Fruit fly (Drosophila melanogaster) whole organism: ENCODE measurements around the gene CG1637.

Experiments
- CG8478 ChIP-seq: fragments of >200 bp; optimal IDR thresholded peaks from 2 replicates; lab custom pipeline; 2018; ENCODE audit warnings: inconsistent platforms
- Dll ChIP-seq: fragments of >200 bp; optimal IDR thresholded peaks from 2 replicates; lab custom pipeline; 2017
- EcR ChIP-seq, 2 experiments: fragments of >200 bp; optimal IDR thresholded peaks; 2 replicates each; lab custom pipeline; 2017; ENCODE audit warnings: missing biosample characterization in 2 of 2, missing genetic modification characterization in 2 of 2, missing genetic modification reagents in 2 of 2
- psq ChIP-seq: fragments of >200 bp; optimal IDR thresholded peaks from 2 replicates; lab custom pipeline; 2017
- usp ChIP-seq: fragments of >200 bp; optimal IDR thresholded peaks from 2 replicates; lab custom pipeline; 2017; ENCODE audit warnings: missing biosample characterization, missing genetic modification characterization, mixed read lengths

DNA sequence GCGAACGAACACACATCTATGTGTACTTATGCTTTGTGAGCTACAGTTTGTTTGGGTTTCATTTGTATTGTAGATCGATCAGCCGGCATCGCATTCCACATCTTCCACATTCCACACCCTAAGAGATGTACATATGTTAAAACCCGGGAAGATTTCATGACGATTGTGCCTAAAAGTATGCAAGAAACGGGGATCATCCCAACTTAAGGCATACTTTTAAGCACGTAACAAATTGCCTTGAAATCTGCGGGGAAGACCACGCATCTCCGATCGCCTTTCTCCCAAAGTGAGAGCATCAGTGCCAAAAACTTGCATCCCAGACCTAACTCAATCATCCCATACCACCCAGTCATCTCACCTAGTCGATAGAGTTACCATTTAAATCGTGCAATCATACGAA lies 44.0 kb upstream of the CG1637 start:
- TF ChIP-seq usp, result no peak
- no peak for TF ChIP-seq EcR (GFP tag; optimal IDR thresholded peaks at IDR 0.05; lab: Kevin White, UChicago)
- no peak for TF ChIP-seq psq (lab: Kevin White, UChicago)
- TF ChIP-seq CG8478 (lab: Kevin White, UChicago), result no peak
- TF ChIP-seq Dll (lab: Kevin White, UChicago), result no peak
